Fruit fly (Drosophila melanogaster): ENCODE data around the gene Lar.

Lar gene

dm6 chr2L:19583926-19584392 is 2.5 kb upstream of the Lar start, which contains the start of the genes PCNA2 and CG10366 (continued):
- TF ChIP-seq CG14050 (GFP tag; IDR thresholded peaks at IDR 0.05) (no peak), abd-A (tag; optimal IDR thresholded peaks at IDR 0.05) (no peak), Hmr (GFP tag; optimal IDR thresholded peaks at IDR 0.05) (peak; percentile 77), pnt (GFP tag; optimal IDR thresholded peaks at IDR 0.05) (peak; percentile 69), Hand (GFP tag; optimal IDR thresholded peaks at IDR 0.05) (no peak), dysf (GFP tag; IDR thresholded peaks at IDR 0.05) (peak; percentile 44; the same call in 2 of the 3 replicates), al (GFP tag; IDR thresholded peaks at IDR 0.05) (peak; percentile 43; the same call in 1 of the 2 replicates), CG15011 (GFP tag; optimal IDR thresholded peaks at IDR 0.05) (no peak), run (tag; optimal IDR thresholded peaks at IDR 0.05) (no peak), nerfin-2 (GFP tag; IDR thresholded peaks at IDR 0.05; ENCODE audit: partially characterized antibody) (no peak), CG2129 (GFP tag; IDR thresholded peaks at IDR 0.05; ENCODE audit: partially characterized antibody) (no peak), CG33213 (GFP tag; optimal IDR thresholded peaks at IDR 0.05) (peak; percentile 89), CG8924 (tag; optimal IDR thresholded peaks at IDR 0.05) (peak; percentile 77), CG9817 (tag; optimal IDR thresholded peaks at IDR 0.05) (peak; percentile 77), NC2α (GFP tag; optimal IDR thresholded peaks at IDR 0.05) (peak; percentile 21), CG30431 (GFP tag; optimal IDR thresholded peaks at IDR 0.05) (no peak), CG17612 (GFP tag; IDR thresholded peaks at IDR 0.05) (no peak), wor (GFP tag; IDR thresholded peaks at IDR 0.05) (no peak), nmo (GFP tag; optimal IDR thresholded peaks at IDR 0.05) (peak; percentile 81), pzg (GFP tag; optimal IDR thresholded peaks at IDR 0.05) (peak; percentile 86), CG13894 (tag; optimal IDR thresholded peaks at IDR 0.05) (peak; percentile 0), bbx (GFP tag; IDR thresholded peaks at IDR 0.05; ENCODE audit: partially characterized antibody) (no peak), MBD-R2 (GFP tag; IDR thresholded peaks at IDR 0.05) (peak; percentile 94), CG4424 (GFP tag; optimal IDR thresholded peaks at IDR 0.05) (peak; percentile 50), usp (GFP tag; optimal IDR thresholded peaks at IDR 0.05) (no peak), row (GFP tag; IDR thresholded peaks at IDR 0.05) (peak; percentile 85), CG14710 (tag; optimal IDR thresholded peaks at IDR 0.05) (peak; percentile 81), Dll (GFP tag; IDR thresholded peaks at IDR 0.05; ENCODE audit: partially characterized antibody) (0 out of 4 replicates have a peak, but pooled peaks have one; percentile 43), hth (optimal IDR thresholded peaks at IDR 0.05) (no peak), tin (GFP tag; optimal IDR thresholded peaks at IDR 0.05) (peak; percentile 71), ac (GFP tag; optimal IDR thresholded peaks at IDR 0.05) (no peak), tup (GFP tag; optimal IDR thresholded peaks at IDR 0.05) (peak; percentile 21), lmd (GFP tag; IDR thresholded peaks at IDR 0.05) (peak; percentile 56), fd96Cb (tag; optimal IDR thresholded peaks at IDR 0.05) (peak; percentile 3), CG1024 (GFP tag; IDR thresholded peaks at IDR 0.05) (no peak), CG17328 (GFP tag; IDR thresholded peaks at IDR 0.05) (peak; percentile 43; the same call in 1 of the 2 replicates), en (GFP tag; optimal IDR thresholded peaks at IDR 0.05) (peak; percentile 6), Asciz (GFP tag; optimal IDR thresholded peaks at IDR 0.05) (no peak), fru (optimal IDR thresholded peaks at IDR 0.05) (no peak), Rx (GFP tag; IDR thresholded peaks at IDR 0.05) (no peak; the same call in 1 of the 2 replicates), Rfx (GFP tag; IDR thresholded peaks at IDR 0.05) (peak; percentile 79), CG1832 (GFP tag; optimal IDR thresholded peaks at IDR 0.05) (no peak), CG12744 (GFP tag; optimal IDR thresholded peaks at IDR 0.05) (peak; percentile 38), Fer3 (tag; optimal IDR thresholded peaks at IDR 0.05) (peak; percentile 63), Atf-2 (GFP tag; optimal IDR thresholded peaks at IDR 0.05) (peak; percentile 57), Tbp (GFP tag; optimal IDR thresholded peaks at IDR 0.05) (no peak), Trl (optimal IDR thresholded peaks at IDR 0.05) (no peak), Trl (GFP tag; optimal IDR thresholded peaks at IDR 0.05) (peak; percentile 85), tgo (GFP tag; IDR thresholded peaks at IDR 0.05) (peak; percentile 55), Atf6 (GFP tag; IDR thresholded peaks at IDR 0.05) (peak; percentile 42; the same call in 1 of the 2 replicates), sc (optimal IDR thresholded peaks at IDR 0.05) (no peak), sc (GFP tag; optimal IDR thresholded peaks at IDR 0.05) (no peak)

Data from whole organism, embryonic.